Fruit fly (Drosophila melanogaster): ENCODE results near the gene gammaTub23C.
A peak's percentile ranks its signal among the peaks of the same experiment; 100 is the strongest.

The gammaTub23C gene

DNA sequence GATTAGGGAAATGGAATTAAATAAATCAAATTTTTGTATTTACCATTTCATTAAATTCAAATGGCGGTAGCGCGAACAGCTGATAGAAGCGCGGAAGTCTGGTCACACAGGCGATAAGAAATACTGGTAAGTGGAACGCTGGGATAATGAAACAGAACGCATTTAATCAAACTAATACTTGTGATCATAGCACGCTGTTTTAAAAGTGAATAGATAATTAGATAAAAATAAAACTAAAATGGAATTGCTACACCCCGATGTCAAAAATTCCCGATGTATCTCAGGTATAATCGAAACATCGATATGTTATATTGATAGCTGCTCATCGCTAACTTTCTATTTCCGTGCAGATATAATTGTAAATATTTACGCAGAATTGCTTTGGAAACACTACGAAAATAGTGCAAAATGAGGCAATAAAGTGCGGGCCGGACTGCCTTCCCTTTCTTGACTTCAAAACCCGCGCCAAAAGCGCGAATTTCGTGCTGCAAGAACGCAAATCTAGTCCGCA lies 20.0 kb downstream of the gammaTub23C start, which contains the start of the genes okr and CG3558 (continued):
- peak; percentile 85 for TF ChIP-seq CG2116 (GFP tag; optimal IDR thresholded peaks at IDR 0.05)
- TF ChIP-seq caup (GFP tag; optimal IDR thresholded peaks at IDR 0.05; ENCODE audit: severe bottlenecking), result no peak
- peak; percentile 81 for TF ChIP-seq CG14860 (GFP tag; IDR thresholded peaks at IDR 0.05; ENCODE audit: partially characterized antibody)
- peak; percentile 48 for TF ChIP-seq Ets97D (GFP tag; optimal IDR thresholded peaks at IDR 0.05)
- TF ChIP-seq MTF-1 (GFP tag; optimal IDR thresholded peaks at IDR 0.05; ENCODE audit: borderline replicate concordance), result no peak
- TF ChIP-seq CG18619 (GFP tag; optimal IDR thresholded peaks at IDR 0.05), result no peak
- TF ChIP-seq CG13287 (GFP tag; IDR thresholded peaks at IDR 0.05; ENCODE audit: partially characterized antibody), result peak; percentile 90
- TF ChIP-seq lilli (GFP tag; optimal IDR thresholded peaks at IDR 0.05), result peak; percentile 21
- TF ChIP-seq CG17829 (tag; optimal IDR thresholded peaks at IDR 0.05), result peak; percentile 8
- TF ChIP-seq phol (tag; optimal IDR thresholded peaks at IDR 0.05), result peak; percentile 83
- peak; percentile 71 for TF ChIP-seq pzg (GFP tag; optimal IDR thresholded peaks at IDR 0.05)
- TF ChIP-seq stwl (tag; optimal IDR thresholded peaks at IDR 0.05), result peak; percentile 74
- no peak for TF ChIP-seq CG3847 (GFP tag; IDR thresholded peaks at IDR 0.05)
- peak; percentile 23 for TF ChIP-seq Lhr (GFP tag; optimal IDR thresholded peaks at IDR 0.05)

DNA sequence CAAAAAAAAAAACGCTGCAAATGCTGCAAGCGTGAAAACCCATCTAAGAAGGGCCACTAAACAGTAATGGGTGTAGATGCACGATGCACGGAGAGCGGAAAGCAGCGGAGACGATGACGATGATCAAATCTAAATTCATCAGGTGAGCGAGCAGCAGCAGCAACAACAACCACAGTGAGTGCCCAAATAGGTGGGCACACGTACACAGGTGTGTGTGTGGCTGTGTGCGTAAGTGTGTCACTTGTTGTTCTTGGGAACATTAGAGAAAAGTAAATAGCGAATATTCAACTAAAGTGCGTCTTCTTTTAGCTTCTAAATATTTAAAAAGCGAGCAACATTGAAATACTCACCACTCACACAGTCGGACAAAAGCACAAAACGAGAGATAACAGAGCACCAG lies 20.5 kb downstream of the gammaTub23C start:
- TF ChIP-seq mld (GFP tag; IDR thresholded peaks at IDR 0.05; ENCODE audit: partially characterized antibody) (0 out of 3 replicates have a peak, but pooled peaks have one; percentile 7), pho (GFP tag; optimal IDR thresholded peaks at IDR 0.05) (no peak), CG5953 (GFP tag; IDR thresholded peaks at IDR 0.05) (no peak), CG4854 (GFP tag; optimal IDR thresholded peaks at IDR 0.05) (no peak), CHES-1-like (GFP tag; optimal IDR thresholded peaks at IDR 0.05) (peak; percentile 5), sug (tag; optimal IDR thresholded peaks at IDR 0.05) (peak; percentile 13), cg (GFP tag; optimal IDR thresholded peaks at IDR 0.05) (peak; percentile 82), CG12104 (GFP tag; optimal IDR thresholded peaks at IDR 0.05) (no peak), CG6813 (GFP tag; optimal IDR thresholded peaks at IDR 0.05) (peak; percentile 10), fd64A (GFP tag; optimal IDR thresholded peaks at IDR 0.05) (no peak), CG13296 (GFP tag; optimal IDR thresholded peaks at IDR 0.05) (peak; percentile 14), MESR4 (GFP tag; optimal IDR thresholded peaks at IDR 0.05) (peak; percentile 30), CG8089 (GFP tag; optimal IDR thresholded peaks at IDR 0.05) (no peak), Aef1 (GFP tag; IDR thresholded peaks at IDR 0.05) (0 out of 3 replicates have a peak, but pooled peaks have one; percentile 29), HmgZ (tag; optimal IDR thresholded peaks at IDR 0.05) (peak; percentile 13), CG11723 (GFP tag; optimal IDR thresholded peaks at IDR 0.05) (no peak), Hey (tag; optimal IDR thresholded peaks at IDR 0.05) (peak; percentile 83), Fer2 (tag; optimal IDR thresholded peaks at IDR 0.05) (no peak), Nf-YA (GFP tag; IDR thresholded peaks at IDR 0.05) (no peak), CG18262 (tag; optimal IDR thresholded peaks at IDR 0.05) (no peak), CG9727 (GFP tag; optimal IDR thresholded peaks at IDR 0.05) (no peak), hkb (optimal IDR thresholded peaks at IDR 0.05) (no peak), hkb (GFP tag; IDR thresholded peaks at IDR 0.05) (peak; percentile 35; the same call in 1 of the 2 replicates), h (optimal IDR thresholded peaks at IDR 0.05) (no peak), CG17328 (GFP tag; IDR thresholded peaks at IDR 0.05) (no peak), kah (GFP tag; optimal IDR thresholded peaks at IDR 0.05) (peak; percentile 36), gce (GFP tag; IDR thresholded peaks at IDR 0.05) (0 out of 3 replicates have a peak, but pooled peaks have one; percentile 26), mirr (GFP tag; optimal IDR thresholded peaks at IDR 0.05) (peak; percentile 41), CG4328 (GFP tag; optimal IDR thresholded peaks at IDR 0.05) (peak; percentile 8), Trl (optimal IDR thresholded peaks at IDR 0.05) (peak in 1 of 2 experiments; percentile 24), Trl (GFP tag; optimal IDR thresholded peaks at IDR 0.05) (no peak), CG3726 (GFP tag; IDR thresholded peaks at IDR 0.05) (no peak), vvl (GFP tag; IDR thresholded peaks at IDR 0.05) (no peak), CG4360 (GFP tag; IDR thresholded peaks at IDR 0.05) (peak; percentile 93), CTCF (GFP tag; optimal IDR thresholded peaks at IDR 0.05) (no peak), CG10366 (GFP tag; IDR thresholded peaks at IDR 0.05) (no peak), row (GFP tag; IDR thresholded peaks at IDR 0.05) (no peak)
